Fruit fly (Drosophila melanogaster): ENCODE results near the gene Fit2.

DNA sequence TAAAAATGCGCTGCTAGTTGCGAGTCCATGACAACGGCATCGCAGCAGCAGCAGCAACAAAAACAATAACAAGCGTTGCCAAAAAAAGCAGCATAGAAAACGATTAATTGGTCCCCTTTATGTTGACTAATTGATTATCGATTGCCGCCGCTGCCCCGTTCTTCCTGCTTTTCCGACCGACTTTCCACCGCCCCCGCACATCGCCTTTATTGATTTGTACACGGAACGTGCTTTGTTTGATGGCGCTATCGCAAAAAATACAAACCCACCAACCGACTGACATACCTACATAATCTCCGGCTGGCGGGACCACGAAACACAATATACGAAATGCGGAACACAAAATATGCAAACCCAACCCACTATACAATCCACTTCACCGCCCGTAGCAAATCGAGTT, 27.3 kb downstream of the Fit2 start:
- no peak for TF ChIP-seq lola (GFP tag; optimal IDR thresholded peaks at IDR 0.05)
- TF ChIP-seq OdsH (GFP tag; optimal IDR thresholded peaks at IDR 0.05) = no peak
- no peak for TF ChIP-seq Jra (GFP tag; optimal IDR thresholded peaks at IDR 0.05)
- no peak for TF ChIP-seq Rel (GFP tag; optimal IDR thresholded peaks at IDR 0.05)
- TF ChIP-seq Rel (tag; optimal IDR thresholded peaks at IDR 0.05) = no peak
